Fruit fly (Drosophila melanogaster) whole organism, adult: ENCODE results near the gene CG2278.

Experiments
- CG11617 ChIP-seq: fragments of 200-800 bp; sonication (Bioruptor generic); optimal IDR thresholded peaks from 2 replicates; lab custom pipeline; 2017; ENCODE audit warnings: mild to moderate bottlenecking, missing biosample characterization, missing genetic modification reagents, missing genetic modification characterization
- CG12768 ChIP-seq: fragments of 200-800 bp; sonication (Bioruptor generic); optimal IDR thresholded peaks from 2 replicates; lab custom pipeline; 2017; ENCODE audit warnings: missing biosample characterization, missing genetic modification characterization, mild to moderate bottlenecking, moderate library complexity, missing genetic modification reagents
- CG14711 ChIP-seq: fragments of 200-800 bp; sonication (Bioruptor generic); optimal IDR thresholded peaks from 2 replicates; lab custom pipeline; 2018; ENCODE audit warnings: missing biosample characterization, mild to moderate bottlenecking, missing genetic modification characterization, moderate library complexity
- CG1620 ChIP-seq: fragments of 200-800 bp; sonication (Bioruptor generic); optimal IDR thresholded peaks from 2 replicates; lab custom pipeline; 2016; ENCODE audit warnings: missing biosample characterization, missing genetic modification characterization
- CG33017 ChIP-seq: fragments of 200-800 bp; sonication (Bioruptor generic); optimal IDR thresholded peaks from 2 replicates; lab custom pipeline; 2018; ENCODE audit warnings: missing biosample characterization, mild to moderate bottlenecking, missing genetic modification characterization, moderate library complexity
- CG5204 ChIP-seq: fragments of 200-800 bp; sonication (Bioruptor generic); optimal IDR thresholded peaks from 2 replicates; lab custom pipeline; 2016; ENCODE audit warnings: missing biosample characterization, missing genetic modification characterization
- CG7045 ChIP-seq: fragments of 200-800 bp; sonication (Bioruptor generic); optimal IDR thresholded peaks from 2 replicates; lab custom pipeline; 2017; ENCODE audit warnings: missing biosample characterization, mild to moderate bottlenecking, missing genetic modification characterization
- CG7101 ChIP-seq: fragments of 200-800 bp; sonication (Bioruptor generic); optimal IDR thresholded peaks from 2 replicates; lab custom pipeline; 2018; ENCODE audit warnings: missing biosample characterization, mild to moderate bottlenecking, missing genetic modification characterization, moderate library complexity
- Clk ChIP-seq: fragments of 200-800 bp; sonication (Bioruptor generic); optimal IDR thresholded peaks from 2 replicates; lab custom pipeline; 2017; ENCODE audit warnings: missing biosample characterization, missing genetic modification characterization
- Crg-1 ChIP-seq: fragments of 200-800 bp; sonication (Bioruptor generic); optimal IDR thresholded peaks from 2 replicates; lab custom pipeline; 2016; ENCODE audit warnings: missing biosample characterization, missing genetic modification characterization
- Hr96 ChIP-seq: fragments of 200-800 bp; sonication (Bioruptor generic); optimal IDR thresholded peaks from 2 replicates; lab custom pipeline; 2016; ENCODE audit warnings: missing biosample characterization, missing genetic modification characterization
- Mnt ChIP-seq: fragments of 200-800 bp; sonication (Bioruptor generic); optimal IDR thresholded peaks from 2 replicates; lab custom pipeline; 2016; ENCODE audit warnings: missing biosample characterization, mild to moderate bottlenecking, missing genetic modification characterization
- bab1 ChIP-seq: fragments of 200-800 bp; sonication (Bioruptor generic); optimal IDR thresholded peaks from 3 replicates; lab custom pipeline; 2019; ENCODE audit warnings: missing biosample characterization, mild to moderate bottlenecking, missing genetic modification characterization, moderate library complexity
- cic ChIP-seq: fragments of 200-800 bp; sonication (Bioruptor generic); optimal IDR thresholded peaks from 2 replicates; lab custom pipeline; 2017; ENCODE audit warnings: missing biosample characterization, mild to moderate bottlenecking, missing genetic modification characterization, moderate library complexity
- cnc ChIP-seq, 2 experiments: fragments of >200 bp; optimal IDR thresholded peaks; 2 replicates each; lab custom pipeline; 2017
- kay ChIP-seq: fragments of 200-800 bp; sonication (Bioruptor generic); peaks from one replicate; lab custom pipeline; 2016; ENCODE audit warnings: missing biosample characterization, missing genetic modification characterization, borderline replicate concordance
- ovo ChIP-seq: fragments of 200-800 bp; sonication (Bioruptor generic); optimal IDR thresholded peaks from 2 replicates; lab custom pipeline; 2016; ENCODE audit warnings: missing biosample characterization, missing genetic modification characterization
- pad ChIP-seq: fragments of 200-800 bp; sonication (Bioruptor generic); optimal IDR thresholded peaks from 3 replicates; lab custom pipeline; 2017; ENCODE audit warnings: missing biosample characterization, missing genetic modification characterization, mild to moderate bottlenecking, moderate library complexity, missing genetic modification reagents
- tj ChIP-seq: fragments of 200-800 bp; sonication (Bioruptor generic); optimal IDR thresholded peaks from 3 replicates; lab custom pipeline; 2017; ENCODE audit warnings: missing biosample characterization, mild to moderate bottlenecking, missing genetic modification characterization, moderate library complexity
- toe ChIP-seq: fragments of 200-800 bp; sonication (Bioruptor generic); optimal IDR thresholded peaks from 2 replicates; lab custom pipeline; 2016; ENCODE audit warnings: missing biosample characterization, missing genetic modification characterization

CG2278 gene

dm6 chrX:8126149-8126548 lies 43.9 kb downstream of the CG2278 start:
- TF ChIP-seq toe (GFP tag; lab: Kevin White, UChicago), result no peak
- no peak for TF ChIP-seq CG12768 (GFP tag; lab: Kevin White, UChicago)
- no peak for TF ChIP-seq Clk (GFP tag; lab: Kevin White, UChicago)
- no peak for TF ChIP-seq CG1620 (GFP tag; lab: Kevin White, UChicago)
- no peak for TF ChIP-seq bab1 (GFP tag; lab: Kevin White, UChicago)
- no peak for TF ChIP-seq cic
- TF ChIP-seq kay (GFP tag; lab: Kevin White, UChicago), result no peak
- no peak for TF ChIP-seq CG5204
- TF ChIP-seq Crg-1, result no peak
- TF ChIP-seq Hr96, result no peak
- TF ChIP-seq CG33017, result no peak
- no peak for TF ChIP-seq cnc (optimal IDR thresholded peaks at IDR 0.05; lab: Kevin White, UChicago)
- TF ChIP-seq CG7101 (tag; lab: Kevin White, UChicago), result no peak
- TF ChIP-seq Mnt (GFP tag; lab: Kevin White, UChicago), result no peak
- TF ChIP-seq pad (GFP tag; lab: Kevin White, UChicago), result no peak
- TF ChIP-seq CG11617 (GFP tag; lab: Kevin White, UChicago), result no peak
- TF ChIP-seq tj, result no peak

- TF ChIP-seq bab1 (GFP tag; lab: Kevin White, UChicago), result no peak
- no peak for TF ChIP-seq Mnt (GFP tag; lab: Kevin White, UChicago)
- no peak for TF ChIP-seq Clk (GFP tag; lab: Kevin White, UChicago)
- no peak for TF ChIP-seq CG12768 (GFP tag; lab: Kevin White, UChicago)
- no peak for TF ChIP-seq Hr96
- no peak for TF ChIP-seq CG33017
- TF ChIP-seq CG7045 (GFP tag; lab: Kevin White, UChicago), result no peak
- TF ChIP-seq cnc (optimal IDR thresholded peaks at IDR 0.05; lab: Kevin White, UChicago), result no peak
- TF ChIP-seq CG5204, result no peak
- TF ChIP-seq CG1620 (GFP tag; lab: Kevin White, UChicago), result no peak
- TF ChIP-seq kay (GFP tag; lab: Kevin White, UChicago), result no peak
- TF ChIP-seq CG7101 (tag; lab: Kevin White, UChicago), result no peak
- TF ChIP-seq tj, result no peak
Measured at dm6 chrX:8125224-8125649, 44.8 kb downstream of the CG2278 start.

DNA sequence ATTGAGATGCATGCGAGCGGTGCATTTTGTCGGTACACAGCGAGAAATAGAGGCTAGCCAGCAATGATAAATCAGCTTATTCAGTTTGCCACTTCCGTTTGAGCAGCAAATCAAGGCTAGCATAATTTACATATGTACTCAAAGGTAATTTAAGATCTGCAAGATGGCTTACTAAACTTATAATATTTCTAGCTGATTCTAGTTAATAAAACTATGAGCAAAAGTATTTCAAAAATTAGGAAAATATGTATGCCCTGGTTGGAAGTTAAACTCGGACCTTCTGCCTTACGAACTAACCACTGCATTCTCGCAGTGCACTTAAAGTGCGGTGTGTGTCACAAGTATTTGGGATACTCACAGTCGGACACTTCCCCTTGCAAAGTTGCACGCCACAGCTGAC lies 47.2 kb downstream of the CG2278 start:
- no peak for TF ChIP-seq Mnt (GFP tag; lab: Kevin White, UChicago)
- TF ChIP-seq bab1 (GFP tag; lab: Kevin White, UChicago), result no peak
- TF ChIP-seq Clk (GFP tag; lab: Kevin White, UChicago), result no peak
- TF ChIP-seq CG7045 (GFP tag; lab: Kevin White, UChicago), result no peak
- TF ChIP-seq CG33017, result no peak
- TF ChIP-seq CG11617 (GFP tag; lab: Kevin White, UChicago), result no peak
- no peak for TF ChIP-seq Hr96
- no peak for TF ChIP-seq toe (GFP tag; lab: Kevin White, UChicago)
- no peak for TF ChIP-seq cnc (optimal IDR thresholded peaks at IDR 0.05; lab: Kevin White, UChicago)
- TF ChIP-seq CG12768 (GFP tag; lab: Kevin White, UChicago), result no peak
- no peak for TF ChIP-seq Crg-1
- no peak for TF ChIP-seq cic
- no peak for TF ChIP-seq CG14711 (tag; lab: Kevin White, UChicago)
- no peak for TF ChIP-seq tj
- TF ChIP-seq kay (GFP tag; lab: Kevin White, UChicago), result no peak
- no peak for TF ChIP-seq CG5204
- TF ChIP-seq pad (GFP tag; lab: Kevin White, UChicago), result no peak
- TF ChIP-seq ovo (GFP tag; lab: Kevin White, UChicago), result no peak
- TF ChIP-seq CG7101 (tag; lab: Kevin White, UChicago), result no peak
- TF ChIP-seq CG1620 (GFP tag; lab: Kevin White, UChicago), result no peak

DNA sequence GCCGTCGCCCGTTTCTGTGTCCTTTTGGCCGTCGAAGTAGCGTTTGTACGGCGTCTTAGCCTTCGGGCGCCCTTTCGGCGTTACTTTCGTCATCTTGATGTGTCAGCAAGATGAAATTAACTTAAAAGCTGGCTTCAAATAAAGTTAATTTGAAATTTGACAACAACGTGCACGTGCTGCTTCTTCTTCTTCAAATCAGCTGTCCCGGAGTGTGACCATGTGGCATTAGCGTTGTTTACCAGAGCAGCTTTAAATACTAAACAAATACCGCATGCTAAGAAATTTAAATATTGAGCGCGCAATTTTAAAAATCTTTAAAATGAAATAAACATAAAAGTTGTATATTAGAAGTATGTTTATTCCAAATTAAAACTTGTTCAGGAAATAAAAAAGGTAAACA lies 49.1 kb downstream of the CG2278 start, which contains the start of gene CG2260:
Gene CG2260, minus strand, starts transcription at position 209 of the 400 bp plus-strand sequence.
- TF ChIP-seq bab1 (GFP tag; lab: Kevin White, UChicago), result peak; percentile 57
- TF ChIP-seq toe (GFP tag; lab: Kevin White, UChicago), result no peak
- TF ChIP-seq Mnt (GFP tag; lab: Kevin White, UChicago), result peak; percentile 100

dm6 chrX:8116813-8117212 lies 53.3 kb downstream of the CG2278 start, which contains the start of gene CG1575:
Gene CG1575, plus strand, starts transcription at chrX:8117012.
- TF ChIP-seq Mnt (GFP tag; lab: Kevin White, UChicago) (peak; percentile 84), bab1 (GFP tag; lab: Kevin White, UChicago) (no peak)
